Fruit fly (Drosophila melanogaster) whole organism, embryonic: ENCODE measurements around the gene mus201.

Experiments
- Abd-B ChIP-seq: fragments of 200-800 bp; sonication (Bioruptor generic); optimal IDR thresholded peaks from 2 replicates; lab custom pipeline; 2018; ENCODE audit warnings: missing biosample characterization, mild to moderate bottlenecking, missing genetic modification characterization, moderate library complexity
- Awh ChIP-seq: fragments of 200-800 bp; sonication (Bioruptor generic); IDR thresholded peaks from 2 replicates; pipeline ENCODE4, ENCODE4 v1.3.6; 2022; ENCODE audit warnings: missing biosample characterization, missing genetic modification characterization
- B-H2 ChIP-seq: fragments of 200-800 bp; sonication (Bioruptor generic); optimal IDR thresholded peaks from 2 replicates; lab custom pipeline; 2018; ENCODE audit warnings: missing biosample characterization, mild to moderate bottlenecking, missing genetic modification characterization
- Bgb ChIP-seq: fragments of 200-800 bp; sonication (Bioruptor generic); IDR thresholded peaks from 2 replicates; pipeline ENCODE4 v1.3.6; 2022; ENCODE audit warnings: missing biosample characterization, missing genetic modification characterization; ENCODE audit not compliant: partially characterized antibody
- Blimp-1 ChIP-seq: fragments of 200-800 bp; sonication (Bioruptor generic); optimal IDR thresholded peaks from 3 replicates; lab custom pipeline; 2018; ENCODE audit warnings: missing biosample characterization, missing genetic modification characterization, mild to moderate bottlenecking, moderate library complexity, missing genetic modification reagents
- BtbVII ChIP-seq: fragments of 200-800 bp; sonication (Bioruptor generic); optimal IDR thresholded peaks from 3 replicates; lab custom pipeline; 2017; ENCODE audit warnings: missing biosample characterization, mild to moderate bottlenecking, missing genetic modification characterization
- C15 ChIP-seq: fragments of 200-800 bp; sonication (Bioruptor generic); IDR thresholded peaks from 3 replicates; pipeline ENCODE4 v1.3.6; 2022; ENCODE audit warnings: missing biosample characterization, missing genetic modification characterization
- CG1024 ChIP-seq: fragments of 200-800 bp; sonication (Bioruptor generic); IDR thresholded peaks from 2 replicates; pipeline ENCODE4 v1.3.6; 2022; ENCODE audit warnings: missing biosample characterization, missing genetic modification characterization
- CG10274 ChIP-seq: fragments of 200-800 bp; sonication (Bioruptor generic); optimal IDR thresholded peaks from 3 replicates; lab custom pipeline; 2017; ENCODE audit warnings: missing biosample characterization, mild to moderate bottlenecking, missing genetic modification characterization
- CG10431 ChIP-seq: fragments of 200-800 bp; sonication (Bioruptor generic); optimal IDR thresholded peaks from 3 replicates; lab custom pipeline; 2018; ENCODE audit warnings: missing biosample characterization, mild to moderate bottlenecking, missing genetic modification characterization
- CG12744 ChIP-seq: fragments of 200-800 bp; sonication (Bioruptor generic); optimal IDR thresholded peaks from 2 replicates; lab custom pipeline; 2016; ENCODE audit warnings: missing biosample characterization, missing genetic modification characterization
- CG13123 ChIP-seq: fragments of 200-800 bp; sonication (Bioruptor generic); optimal IDR thresholded peaks from 2 replicates; lab custom pipeline; 2016; ENCODE audit warnings: missing biosample characterization, missing genetic modification characterization
- CG15514 ChIP-seq: fragments of 200-800 bp; sonication (Bioruptor generic); optimal IDR thresholded peaks from 3 replicates; lab custom pipeline; 2017; ENCODE audit warnings: missing biosample characterization, missing genetic modification characterization, mild to moderate bottlenecking, moderate library complexity, missing genetic modification reagents
- CG17829 ChIP-seq: fragments of 200-800 bp; optimal IDR thresholded peaks from 2 replicates; lab custom pipeline; 2019; ENCODE audit warnings: missing biosample characterization, mild to moderate bottlenecking, missing genetic modification characterization, moderate library complexity
- CG2120 ChIP-seq: fragments of 200-800 bp; sonication (Bioruptor generic); optimal IDR thresholded peaks from 3 replicates; lab custom pipeline; 2016; ENCODE audit warnings: missing biosample characterization, missing genetic modification characterization
- CG3847 ChIP-seq: fragments of 200-800 bp; sonication (Bioruptor generic); IDR thresholded peaks from 2 replicates; pipeline ENCODE4 v1.3.6; 2022; ENCODE audit warnings: missing biosample characterization, missing genetic modification characterization
- CG4404 ChIP-seq: fragments of 200-800 bp; sonication (Bioruptor generic); IDR thresholded peaks from 2 replicates; pipeline ENCODE4 v1.3.6; 2022; ENCODE audit warnings: missing biosample characterization, missing genetic modification characterization
- CG4854 ChIP-seq: fragments of 200-800 bp; sonication (Bioruptor generic); optimal IDR thresholded peaks from 2 replicates; lab custom pipeline; 2016; ENCODE audit warnings: missing biosample characterization, missing genetic modification characterization, inconsistent platforms
- CG5953 ChIP-seq: fragments of 200-800 bp; sonication (Bioruptor generic); IDR thresholded peaks from 2 replicates; pipeline ENCODE4 v1.3.6; 2022; ENCODE audit warnings: missing biosample characterization, missing genetic modification characterization
- CG7745 ChIP-seq: fragments of 200-800 bp; sonication (Bioruptor generic); optimal IDR thresholded peaks from 2 replicates; lab custom pipeline; 2018; ENCODE audit warnings: missing biosample characterization, mild to moderate bottlenecking, missing genetic modification characterization, moderate library complexity
- CG7786 ChIP-seq: fragments of 200-800 bp; sonication (Bioruptor generic); optimal IDR thresholded peaks from 2 replicates; lab custom pipeline; 2016; ENCODE audit warnings: missing biosample characterization, missing genetic modification characterization
- CG9609 ChIP-seq: fragments of 200-800 bp; sonication (Bioruptor generic); optimal IDR thresholded peaks from 3 replicates; lab custom pipeline; 2016; ENCODE audit warnings: missing biosample characterization, missing genetic modification characterization
- CG9727 ChIP-seq: fragments of 200-800 bp; sonication (Bioruptor generic); optimal IDR thresholded peaks from 3 replicates; lab custom pipeline; 2017; ENCODE audit warnings: missing biosample characterization, mild to moderate bottlenecking, missing genetic modification characterization
- CG9876 ChIP-seq: fragments of 200-800 bp; sonication (Bioruptor generic); optimal IDR thresholded peaks from 2 replicates; lab custom pipeline; 2016; ENCODE audit warnings: missing biosample characterization, missing genetic modification characterization
- CHES-1-like ChIP-seq: fragments of 200-800 bp; sonication (Bioruptor generic); optimal IDR thresholded peaks from 2 replicates; lab custom pipeline; 2016; ENCODE audit warnings: missing biosample characterization, missing genetic modification characterization
- D19A ChIP-seq: fragments of 200-800 bp; optimal IDR thresholded peaks from 3 replicates; lab custom pipeline; 2019; ENCODE audit warnings: missing biosample characterization, mild to moderate bottlenecking, missing genetic modification characterization, moderate library complexity
- HmgD ChIP-seq: fragments of 200-800 bp; sonication (Bioruptor generic); optimal IDR thresholded peaks from 3 replicates; lab custom pipeline; 2016; ENCODE audit warnings: missing biosample characterization, missing genetic modification characterization
- Hmr ChIP-seq: fragments of 200-800 bp; sonication (Bioruptor generic); optimal IDR thresholded peaks from 3 replicates; lab custom pipeline; 2017; ENCODE audit warnings: mild to moderate bottlenecking, missing biosample characterization, missing genetic modification reagents, missing genetic modification characterization
- MESR4 ChIP-seq: fragments of 200-800 bp; sonication (Bioruptor generic); optimal IDR thresholded peaks from 2 replicates; lab custom pipeline; 2018; ENCODE audit warnings: missing biosample characterization, mild to moderate bottlenecking, missing genetic modification characterization, moderate library complexity
- Mes4 ChIP-seq: fragments of 200-800 bp; sonication (Bioruptor generic); optimal IDR thresholded peaks from 2 replicates; lab custom pipeline; 2016; ENCODE audit warnings: missing biosample characterization, missing genetic modification characterization
- Nf-YB ChIP-seq: fragments of 200-800 bp; sonication (Bioruptor generic); optimal IDR thresholded peaks from 3 replicates; lab custom pipeline; 2019; ENCODE audit warnings: missing biosample characterization, mild to moderate bottlenecking, missing genetic modification characterization, moderate library complexity
- Nf-YC ChIP-seq: fragments of 200-800 bp; optimal IDR thresholded peaks from 3 replicates; lab custom pipeline; 2019; ENCODE audit warnings: missing biosample characterization, mild to moderate bottlenecking, missing genetic modification characterization, moderate library complexity
- Ravus ChIP-seq: fragments of 200-800 bp; sonication (Bioruptor generic); IDR thresholded peaks from 2 replicates; pipeline ENCODE4 v1.3.6; 2022; ENCODE audit warnings: missing biosample characterization, missing genetic modification characterization
- aop ChIP-seq: fragments of 200-800 bp; sonication (Bioruptor generic); IDR thresholded peaks from 2 replicates; pipeline ENCODE4 v1.3.6; 2022; ENCODE audit warnings: missing biosample characterization, missing genetic modification characterization
- chif ChIP-seq, 2 experiments: fragments of 200-800 bp; sonication (Bioruptor generic); optimal IDR thresholded peaks; 3 replicates each; lab custom pipeline; 2016; ENCODE audit warnings: missing biosample characterization in 2 of 2, missing genetic modification characterization in 2 of 2
- ci ChIP-seq: fragments of 200-800 bp; sonication (Bioruptor generic); IDR thresholded peaks from 3 replicates; pipeline ENCODE4 v1.3.6; 2022; ENCODE audit warnings: missing biosample characterization, missing genetic modification characterization
- ewg ChIP-seq: fragments of 200-800 bp; sonication (Bioruptor generic); optimal IDR thresholded peaks from 3 replicates; lab custom pipeline; 2017; ENCODE audit warnings: mild to moderate bottlenecking, missing biosample characterization, missing genetic modification reagents, missing genetic modification characterization
- grau ChIP-seq: fragments of 200-800 bp; optimal IDR thresholded peaks from 3 replicates; lab custom pipeline; 2019; ENCODE audit warnings: missing biosample characterization, mild to moderate bottlenecking, missing genetic modification characterization, moderate library complexity
- ind ChIP-seq: fragments of 200-800 bp; sonication (Bioruptor generic); optimal IDR thresholded peaks from 3 replicates; lab custom pipeline; 2016; ENCODE audit warnings: missing biosample characterization, missing genetic modification characterization
- inv ChIP-seq: fragments of 200-800 bp; sonication (Bioruptor generic); IDR thresholded peaks from 2 replicates; pipeline ENCODE4 v1.3.6; 2022; ENCODE audit warnings: missing biosample characterization, missing genetic modification characterization; ENCODE audit not compliant: partially characterized antibody
- jing ChIP-seq: fragments of 200-800 bp; sonication (Bioruptor generic); optimal IDR thresholded peaks from 2 replicates; lab custom pipeline; 2018; ENCODE audit warnings: missing biosample characterization, mild to moderate bottlenecking, missing genetic modification characterization
- kay ChIP-seq: fragments of 200-800 bp; sonication (Bioruptor generic); optimal IDR thresholded peaks from 2 replicates; lab custom pipeline; 2016; ENCODE audit warnings: missing biosample characterization, missing genetic modification characterization
- pb ChIP-seq: fragments of 200-800 bp; sonication (Bioruptor generic); optimal IDR thresholded peaks from 3 replicates; lab custom pipeline; 2016; ENCODE audit warnings: missing biosample characterization, missing genetic modification characterization
- pita ChIP-seq: fragments of 200-800 bp; sonication (Bioruptor generic); optimal IDR thresholded peaks from 2 replicates; lab custom pipeline; 2017; ENCODE audit warnings: missing biosample characterization, mild to moderate bottlenecking, missing genetic modification characterization
- psq ChIP-seq: fragments of 200-800 bp; sonication (Bioruptor generic); optimal IDR thresholded peaks from 2 replicates; lab custom pipeline; 2017; ENCODE audit warnings: missing biosample characterization, missing genetic modification characterization
- sens-2 ChIP-seq: fragments of 200-800 bp; sonication (Bioruptor generic); IDR thresholded peaks from 2 replicates; pipeline ENCODE4 v1.3.6; 2022; ENCODE audit warnings: missing biosample characterization, missing genetic modification characterization
- ttk ChIP-seq: fragments of 200-800 bp; sonication (Bioruptor generic); IDR thresholded peaks from 2 replicates; pipeline ENCODE4 v2.1.2; 2022; ENCODE audit warnings: missing biosample characterization, missing genetic modification characterization
- zen ChIP-seq: fragments of 200-800 bp; sonication (Bioruptor generic); optimal IDR thresholded peaks from 3 replicates; lab custom pipeline; 2018; ENCODE audit warnings: missing biosample characterization, mild to moderate bottlenecking, missing genetic modification characterization, moderate library complexity

mus201 gene

DNA sequence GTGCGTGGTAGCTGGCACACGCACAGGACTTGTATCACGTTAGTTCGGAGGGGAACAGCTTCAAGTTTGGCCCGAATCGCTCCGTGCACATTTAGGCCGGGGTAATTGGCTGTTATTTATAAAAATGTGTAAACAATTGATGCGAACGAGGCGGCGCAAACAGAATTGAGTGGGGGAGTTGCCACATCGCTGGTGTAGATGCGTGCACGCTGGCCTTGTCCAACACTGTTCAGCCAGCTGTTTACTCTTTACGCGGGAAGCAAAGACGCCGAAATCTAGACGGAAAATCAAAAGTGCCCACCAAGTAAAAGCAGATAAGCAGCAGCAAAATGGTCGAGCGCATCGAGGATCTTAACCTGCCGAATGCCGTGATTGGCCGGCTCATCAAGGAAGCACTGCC is 793 bp upstream of the mus201 start, which contains the start of the genes D12 and Chrac-14 (continued):
- no peak for TF ChIP-seq grau (tag; lab: Kevin White, UChicago)
- TF ChIP-seq D19A (tag; lab: Kevin White, UChicago) = no peak
- TF ChIP-seq psq (GFP tag; lab: Kevin White, UChicago) = peak; percentile 8
- TF ChIP-seq Bgb = peak; percentile 9; the same call in 1 of the 2 replicates
- no peak for TF ChIP-seq jing (GFP tag; lab: Kevin White, UChicago)
- TF ChIP-seq pb (GFP tag; lab: Kevin White, UChicago) = no peak
- TF ChIP-seq CG3847 (GFP tag; lab: Robert Waterston, UW) = peak; percentile 65
- TF ChIP-seq CG9876 = no peak
- no peak for TF ChIP-seq pita
- TF ChIP-seq Ravus (GFP tag; lab: Robert Waterston, UW) = no peak
- TF ChIP-seq CG12744 = no peak
- TF ChIP-seq CG7745 (tag; lab: Kevin White, UChicago) = no peak
- TF ChIP-seq Abd-B (GFP tag; lab: Kevin White, UChicago) = no peak
- TF ChIP-seq ewg = peak; percentile 37
- TF ChIP-seq Nf-YC (tag; lab: Kevin White, UChicago) = no peak
- TF ChIP-seq HmgD = no peak
- no peak for TF ChIP-seq kay (GFP tag; lab: Kevin White, UChicago)
- TF ChIP-seq CG5953 (GFP tag; lab: Robert Waterston, UW) = no peak
- no peak for TF ChIP-seq ttk (GFP tag; lab: Robert Waterston, UW)
- peak; percentile 25 for TF ChIP-seq ind
- no peak for TF ChIP-seq Blimp-1 (GFP tag; lab: Kevin White, UChicago)
- peak; percentile 14 for TF ChIP-seq CG7786
- TF ChIP-seq inv (GFP tag; lab: Robert Waterston, UW) = no peak
- no peak for TF ChIP-seq Nf-YB
- peak; percentile 15 for TF ChIP-seq B-H2 (GFP tag; lab: Kevin White, UChicago)
- TF ChIP-seq Hmr = no peak
- TF ChIP-seq chif (GFP tag; optimal IDR thresholded peaks at IDR 0.05; lab: Kevin White, UChicago) = no peak
- peak; percentile 9 for TF ChIP-seq CG17829 (tag; lab: Kevin White, UChicago)
- TF ChIP-seq CG15514 (GFP tag; lab: Kevin White, UChicago) = peak; percentile 42
- no peak for TF ChIP-seq CG9727 (GFP tag; lab: Kevin White, UChicago)
- TF ChIP-seq C15 (GFP tag; lab: Robert Waterston, UW) = no peak
- TF ChIP-seq CG2120 (GFP tag; lab: Kevin White, UChicago) = no peak
- no peak for TF ChIP-seq sens-2 (GFP tag; lab: Robert Waterston, UW)
- TF ChIP-seq MESR4 (GFP tag; lab: Kevin White, UChicago) = peak; percentile 42
- no peak for TF ChIP-seq CG10274 (GFP tag; lab: Kevin White, UChicago)
- no peak for TF ChIP-seq Mes4 (GFP tag; lab: Kevin White, UChicago)
- no peak for TF ChIP-seq BtbVII (GFP tag; lab: Kevin White, UChicago)
- TF ChIP-seq zen = no peak
- no peak for TF ChIP-seq CG4404
- TF ChIP-seq CHES-1-like (GFP tag; lab: Kevin White, UChicago) = no peak
- no peak for TF ChIP-seq CG13123 (GFP tag; lab: Kevin White, UChicago)
- no peak for TF ChIP-seq CG1024
- TF ChIP-seq aop (GFP tag; lab: Robert Waterston, UW) = no peak
- TF ChIP-seq Awh (GFP tag; lab: Robert Waterston, UW) = no peak
- TF ChIP-seq CG9609 (GFP tag; lab: Kevin White, UChicago) = no peak
- TF ChIP-seq ci (GFP tag; lab: Robert Waterston, UW) = peak; percentile 64; the same call in 1 of the 3 replicates
- no peak for TF ChIP-seq CG4854 (GFP tag; lab: Kevin White, UChicago)
- no peak for TF ChIP-seq CG10431 (GFP tag; lab: Kevin White, UChicago)
